ENCODE assay signal across 1 worm cellular context in genomic region chrIII:8964684-8965283, ce11.
TF ChIP-seq lines count a peak whose summit lies in the region.

No protein-coding gene starts in this region.

TF ChIP-seq in whole organism, L4 larva, 104 proteins besides CTCF, POLR2A, EP300 and RAD21 (continued from another document):
- TF ChIP-seq unc-62 (GFP tag; optimal IDR thresholded peaks at IDR 0.05 in 1 of 2; lab: Kevin White, UChicago): peak in 1 of 2 experiments; percentile 15
- no peak for TF ChIP-seq unc-62 (tag; optimal IDR thresholded peaks at IDR 0.05; lab: Kevin White, UChicago)
